Fruit fly (Drosophila melanogaster) whole organism, adult: ENCODE results near the gene CG15347.
A peak's percentile ranks its signal among the peaks of the same experiment; 100 is the strongest.

Experiments used
- CG11617 ChIP-seq: fragments of 200-800 bp; sonication (Bioruptor generic); optimal IDR thresholded peaks from 2 replicates; lab custom pipeline; 2017; ENCODE audit warnings: mild to moderate bottlenecking, missing biosample characterization, missing genetic modification reagents, missing genetic modification characterization
- CG12768 ChIP-seq: fragments of 200-800 bp; sonication (Bioruptor generic); optimal IDR thresholded peaks from 2 replicates; lab custom pipeline; 2017; ENCODE audit warnings: missing biosample characterization, missing genetic modification characterization, mild to moderate bottlenecking, moderate library complexity, missing genetic modification reagents
- CG14711 ChIP-seq: fragments of 200-800 bp; sonication (Bioruptor generic); optimal IDR thresholded peaks from 2 replicates; lab custom pipeline; 2018; ENCODE audit warnings: missing biosample characterization, mild to moderate bottlenecking, missing genetic modification characterization, moderate library complexity
- CG1620 ChIP-seq: fragments of 200-800 bp; sonication (Bioruptor generic); optimal IDR thresholded peaks from 2 replicates; lab custom pipeline; 2016; ENCODE audit warnings: missing biosample characterization, missing genetic modification characterization
- CG33017 ChIP-seq: fragments of 200-800 bp; sonication (Bioruptor generic); optimal IDR thresholded peaks from 2 replicates; lab custom pipeline; 2018; ENCODE audit warnings: missing biosample characterization, mild to moderate bottlenecking, missing genetic modification characterization, moderate library complexity
- CG5204 ChIP-seq: fragments of 200-800 bp; sonication (Bioruptor generic); optimal IDR thresholded peaks from 2 replicates; lab custom pipeline; 2016; ENCODE audit warnings: missing biosample characterization, missing genetic modification characterization
- CG7045 ChIP-seq: fragments of 200-800 bp; sonication (Bioruptor generic); optimal IDR thresholded peaks from 2 replicates; lab custom pipeline; 2017; ENCODE audit warnings: missing biosample characterization, mild to moderate bottlenecking, missing genetic modification characterization
- CG7101 ChIP-seq: fragments of 200-800 bp; sonication (Bioruptor generic); optimal IDR thresholded peaks from 2 replicates; lab custom pipeline; 2018; ENCODE audit warnings: missing biosample characterization, mild to moderate bottlenecking, missing genetic modification characterization, moderate library complexity
- Clk ChIP-seq: fragments of 200-800 bp; sonication (Bioruptor generic); optimal IDR thresholded peaks from 2 replicates; lab custom pipeline; 2017; ENCODE audit warnings: missing biosample characterization, missing genetic modification characterization
- Crg-1 ChIP-seq: fragments of 200-800 bp; sonication (Bioruptor generic); optimal IDR thresholded peaks from 2 replicates; lab custom pipeline; 2016; ENCODE audit warnings: missing biosample characterization, missing genetic modification characterization
- Hr96 ChIP-seq: fragments of 200-800 bp; sonication (Bioruptor generic); optimal IDR thresholded peaks from 2 replicates; lab custom pipeline; 2016; ENCODE audit warnings: missing biosample characterization, missing genetic modification characterization
- Mnt ChIP-seq: fragments of 200-800 bp; sonication (Bioruptor generic); optimal IDR thresholded peaks from 2 replicates; lab custom pipeline; 2016; ENCODE audit warnings: missing biosample characterization, mild to moderate bottlenecking, missing genetic modification characterization
- bab1 ChIP-seq: fragments of 200-800 bp; sonication (Bioruptor generic); optimal IDR thresholded peaks from 3 replicates; lab custom pipeline; 2019; ENCODE audit warnings: missing biosample characterization, mild to moderate bottlenecking, missing genetic modification characterization, moderate library complexity
- cic ChIP-seq: fragments of 200-800 bp; sonication (Bioruptor generic); optimal IDR thresholded peaks from 2 replicates; lab custom pipeline; 2017; ENCODE audit warnings: missing biosample characterization, mild to moderate bottlenecking, missing genetic modification characterization, moderate library complexity
- cnc ChIP-seq, 2 experiments: fragments of >200 bp; optimal IDR thresholded peaks; 2 replicates each; lab custom pipeline; 2017
- kay ChIP-seq: fragments of 200-800 bp; sonication (Bioruptor generic); peaks from one replicate; lab custom pipeline; 2016; ENCODE audit warnings: missing biosample characterization, missing genetic modification characterization, borderline replicate concordance
- ovo ChIP-seq: fragments of 200-800 bp; sonication (Bioruptor generic); optimal IDR thresholded peaks from 2 replicates; lab custom pipeline; 2016; ENCODE audit warnings: missing biosample characterization, missing genetic modification characterization
- pad ChIP-seq: fragments of 200-800 bp; sonication (Bioruptor generic); optimal IDR thresholded peaks from 3 replicates; lab custom pipeline; 2017; ENCODE audit warnings: missing biosample characterization, missing genetic modification characterization, mild to moderate bottlenecking, moderate library complexity, missing genetic modification reagents
- tj ChIP-seq: fragments of 200-800 bp; sonication (Bioruptor generic); optimal IDR thresholded peaks from 3 replicates; lab custom pipeline; 2017; ENCODE audit warnings: missing biosample characterization, mild to moderate bottlenecking, missing genetic modification characterization, moderate library complexity
- toe ChIP-seq: fragments of 200-800 bp; sonication (Bioruptor generic); optimal IDR thresholded peaks from 2 replicates; lab custom pipeline; 2016; ENCODE audit warnings: missing biosample characterization, missing genetic modification characterization

The CG15347 gene

DNA sequence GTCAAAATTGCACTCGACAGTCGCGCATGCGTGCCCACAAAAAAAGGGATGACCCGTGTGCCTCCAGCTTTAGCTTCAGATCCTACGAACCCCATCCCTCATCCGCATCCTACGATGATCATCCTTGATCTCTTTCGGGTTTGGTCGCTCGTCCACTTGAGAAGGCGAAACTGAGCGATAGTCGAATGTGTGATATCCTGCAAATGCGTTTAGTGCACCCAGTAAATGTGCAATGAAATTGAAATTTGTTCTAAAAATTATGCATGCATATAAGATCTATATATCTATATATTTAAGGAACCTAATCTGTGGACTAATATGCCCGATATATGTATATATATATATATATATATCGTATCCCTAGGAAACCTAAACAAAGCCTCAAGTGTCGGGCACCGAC lies 16.4 kb downstream of the CG15347 start:
- TF ChIP-seq CG7045 (GFP tag; lab: Kevin White, UChicago) = no peak
- TF ChIP-seq CG7101 = no peak
- TF ChIP-seq CG11617 = no peak
- TF ChIP-seq ovo (GFP tag; lab: Kevin White, UChicago) = no peak
- TF ChIP-seq cnc (optimal IDR thresholded peaks at IDR 0.05; lab: Kevin White, UChicago) = no peak
- TF ChIP-seq Clk (GFP tag; lab: Kevin White, UChicago) = no peak
- TF ChIP-seq toe (GFP tag; lab: Kevin White, UChicago) = no peak
- TF ChIP-seq cic = no peak
- no peak for TF ChIP-seq CG33017 (tag; lab: Kevin White, UChicago)
- no peak for TF ChIP-seq CG5204
- TF ChIP-seq tj (GFP tag; lab: Kevin White, UChicago) = no peak
- no peak for TF ChIP-seq Crg-1 (GFP tag; lab: Kevin White, UChicago)
- no peak for TF ChIP-seq CG14711 (tag; lab: Kevin White, UChicago)
- TF ChIP-seq kay (GFP tag; lab: Kevin White, UChicago) = no peak
- no peak for TF ChIP-seq Hr96 (GFP tag; lab: Kevin White, UChicago)

DNA sequence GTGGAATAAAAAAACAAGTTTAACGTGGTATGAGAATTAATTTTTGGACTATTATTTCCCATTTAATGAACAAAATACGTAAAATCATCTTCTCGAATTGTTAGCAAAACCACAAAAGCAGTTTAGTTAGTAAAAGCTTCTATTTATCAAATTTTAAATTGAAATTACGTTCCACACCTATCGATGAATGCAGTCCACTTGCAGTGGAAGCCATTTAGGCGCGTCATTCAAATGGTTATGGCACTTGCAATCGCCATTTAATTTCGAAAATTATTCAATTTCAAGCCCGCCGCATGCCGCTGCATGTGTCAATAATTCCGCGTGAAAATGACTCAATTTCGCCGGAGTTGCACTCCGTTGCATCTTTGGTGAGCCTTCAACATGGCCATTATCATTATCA lies 17.8 kb downstream of the CG15347 start:
- TF ChIP-seq Clk (GFP tag; lab: Kevin White, UChicago) (no peak), CG7101 (no peak), Crg-1 (GFP tag; lab: Kevin White, UChicago) (no peak), toe (GFP tag; lab: Kevin White, UChicago) (no peak), pad (GFP tag; lab: Kevin White, UChicago) (no peak), kay (GFP tag; lab: Kevin White, UChicago) (peak; percentile 30), Hr96 (GFP tag; lab: Kevin White, UChicago) (no peak), CG12768 (GFP tag; lab: Kevin White, UChicago) (no peak), Mnt (GFP tag; lab: Kevin White, UChicago) (no peak), tj (GFP tag; lab: Kevin White, UChicago) (no peak), cnc (optimal IDR thresholded peaks at IDR 0.05; lab: Kevin White, UChicago) (no peak), CG5204 (no peak), bab1 (GFP tag; lab: Kevin White, UChicago) (peak; percentile 29)

DNA sequence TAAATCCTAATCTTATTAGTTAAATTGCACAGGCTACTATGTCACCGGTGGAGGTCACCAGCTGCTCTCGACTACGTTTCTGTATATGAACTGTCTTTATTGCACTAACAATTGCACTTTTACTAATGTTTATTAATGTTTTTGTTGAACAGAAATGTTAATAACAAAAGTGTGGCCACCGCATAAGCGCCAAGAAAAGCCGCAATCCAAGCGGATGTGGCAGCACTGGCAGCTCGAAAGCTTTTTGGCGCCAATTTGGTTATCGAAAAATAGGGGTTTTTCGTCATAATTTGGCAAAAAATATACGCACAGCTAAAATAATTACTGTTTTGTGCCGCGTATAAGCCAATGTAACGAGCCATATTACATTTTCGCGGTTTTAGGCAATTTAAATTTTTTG lies 18.5 kb downstream of the CG15347 start, which contains the start of gene CG12123:
CG12123 (minus strand) TSS at position 188 of the 400 bp plus-strand sequence.
- TF ChIP-seq CG14711 (tag; lab: Kevin White, UChicago) = no peak
- no peak for TF ChIP-seq Clk (GFP tag; lab: Kevin White, UChicago)
- TF ChIP-seq pad (GFP tag; lab: Kevin White, UChicago) = no peak
- TF ChIP-seq Mnt (GFP tag; lab: Kevin White, UChicago) = no peak
- TF ChIP-seq CG11617 = no peak
- no peak for TF ChIP-seq kay (GFP tag; lab: Kevin White, UChicago)
- peak; percentile 67 for TF ChIP-seq bab1 (GFP tag; lab: Kevin White, UChicago)
- TF ChIP-seq Crg-1 (GFP tag; lab: Kevin White, UChicago) = no peak

DNA sequence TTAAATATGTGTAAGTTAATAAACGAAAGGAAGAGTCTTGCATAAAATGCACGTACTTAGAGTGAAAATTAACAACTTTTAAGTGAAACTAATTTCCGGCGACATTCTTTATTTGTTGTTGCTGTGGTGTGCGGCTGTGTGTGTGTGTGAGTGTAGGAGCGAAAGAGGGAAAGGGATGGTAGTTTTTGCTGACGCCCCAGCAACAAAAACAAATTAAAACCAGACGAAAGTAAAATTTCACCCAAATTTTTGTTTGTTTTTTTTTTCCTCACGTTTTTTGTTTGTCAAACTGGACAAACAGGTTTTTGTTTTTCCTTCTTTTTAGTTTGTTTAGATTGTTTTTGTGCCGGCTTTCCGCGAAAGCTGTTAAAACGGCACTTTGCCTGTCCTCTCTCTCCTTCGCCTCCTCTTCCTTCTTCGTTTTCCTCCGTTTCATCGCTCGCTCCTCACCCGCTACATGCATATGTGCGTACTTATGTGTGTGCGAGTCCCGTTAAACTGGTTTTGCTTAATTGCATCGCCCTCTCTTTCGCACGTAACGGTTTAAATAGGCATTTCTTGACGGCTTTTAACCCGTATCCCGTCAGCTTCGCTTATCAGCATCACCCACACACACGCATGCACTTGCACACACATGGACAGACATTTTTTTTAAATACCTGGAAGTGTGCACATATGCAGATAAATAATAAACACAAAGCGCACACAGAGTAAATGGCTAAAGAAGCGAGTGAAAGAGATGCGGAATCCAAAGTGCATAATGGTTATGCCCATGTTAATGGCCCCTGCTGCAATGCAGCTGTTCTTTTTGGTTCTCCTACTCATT lies 23.2 kb downstream of the CG15347 start, which contains the start of gene Miga:
Miga (minus strand) TSS at position 536 of the 826 bp plus-strand sequence.
- TF ChIP-seq CG33017 (tag; lab: Kevin White, UChicago) = no peak
- TF ChIP-seq Clk (GFP tag; lab: Kevin White, UChicago) = no peak
- TF ChIP-seq CG1620 (GFP tag; lab: Kevin White, UChicago) = no peak
- no peak for TF ChIP-seq CG7045 (GFP tag; lab: Kevin White, UChicago)
- peak; percentile 10 for TF ChIP-seq Crg-1 (GFP tag; lab: Kevin White, UChicago)
- TF ChIP-seq CG14711 (tag; lab: Kevin White, UChicago) = no peak
- peak; percentile 21 for TF ChIP-seq Mnt (GFP tag; lab: Kevin White, UChicago)
- TF ChIP-seq CG11617 = no peak
- TF ChIP-seq pad (GFP tag; lab: Kevin White, UChicago) = peak; percentile 96
- TF ChIP-seq CG5204 = no peak
- TF ChIP-seq Hr96 (GFP tag; lab: Kevin White, UChicago) = no peak
- TF ChIP-seq ovo (GFP tag; lab: Kevin White, UChicago) = peak; percentile 100
- TF ChIP-seq cnc (optimal IDR thresholded peaks at IDR 0.05; lab: Kevin White, UChicago) = no peak
- no peak for TF ChIP-seq kay (GFP tag; lab: Kevin White, UChicago)
- no peak for TF ChIP-seq CG12768 (GFP tag; lab: Kevin White, UChicago)
- TF ChIP-seq toe (GFP tag; lab: Kevin White, UChicago) = no peak
- no peak for TF ChIP-seq CG7101
- TF ChIP-seq bab1 (GFP tag; lab: Kevin White, UChicago) = peak; percentile 33
- no peak for TF ChIP-seq cic
- TF ChIP-seq tj (GFP tag; lab: Kevin White, UChicago) = peak; percentile 62

DNA sequence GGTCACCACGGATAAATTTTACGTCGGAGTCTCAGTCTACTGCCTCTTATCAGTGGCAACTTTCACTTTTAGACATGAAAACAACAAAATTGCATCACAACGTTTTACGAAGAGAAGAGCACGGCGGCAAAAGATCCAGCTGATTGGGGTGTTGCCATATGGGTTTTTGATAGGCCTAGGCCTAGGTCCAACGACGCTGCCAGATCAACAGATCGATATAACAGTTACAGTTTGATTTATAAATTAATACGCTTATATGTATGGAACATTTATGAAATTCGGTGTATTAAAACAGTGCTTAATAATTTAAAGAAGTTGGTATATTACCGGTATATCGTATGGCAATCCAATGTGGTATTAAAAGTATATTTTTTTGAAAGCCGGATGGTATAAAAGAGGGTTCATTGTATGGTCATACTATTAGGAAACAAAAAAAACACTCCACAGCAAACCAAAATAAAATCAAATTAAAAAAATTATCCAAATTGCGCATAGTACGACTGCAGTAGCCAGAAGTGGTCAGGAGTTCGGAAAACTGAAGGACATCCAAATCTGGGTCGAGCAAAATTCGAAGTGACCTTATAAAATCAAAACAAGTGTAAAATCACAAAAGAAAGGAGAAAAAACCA lies 23.9 kb downstream of the CG15347 start, which contains the start of gene CG1440:
CG1440 (plus strand) TSS at position 402 of the 629 bp plus-strand sequence.
- peak; percentile 89 for TF ChIP-seq bab1 (GFP tag; lab: Kevin White, UChicago)
- peak; percentile 14 for TF ChIP-seq CG1620 (GFP tag; lab: Kevin White, UChicago)
- TF ChIP-seq CG7101 = peak; percentile 57
- TF ChIP-seq cnc (optimal IDR thresholded peaks at IDR 0.05; lab: Kevin White, UChicago) = no peak
- no peak for TF ChIP-seq CG12768 (GFP tag; lab: Kevin White, UChicago)
- TF ChIP-seq pad (GFP tag; lab: Kevin White, UChicago) = no peak
- no peak for TF ChIP-seq Crg-1 (GFP tag; lab: Kevin White, UChicago)
- TF ChIP-seq CG11617 = peak; percentile 33
- peak; percentile 61 for TF ChIP-seq CG14711 (tag; lab: Kevin White, UChicago)
- peak; percentile 59 for TF ChIP-seq Mnt (GFP tag; lab: Kevin White, UChicago)
